Fruit fly (Drosophila melanogaster): ENCODE measurements around the gene RecQ5.
A peak's percentile ranks its signal among the peaks of the same experiment; 100 is the strongest.

The RecQ5 gene

dm6 chr3L:14578896-14579295 lies 53.0 kb downstream of the RecQ5 start (continued):
- TF ChIP-seq lab (GFP tag; optimal IDR thresholded peaks at IDR 0.05) (no peak), CG12104 (GFP tag; optimal IDR thresholded peaks at IDR 0.05) (no peak), NK7.1 (GFP tag; optimal IDR thresholded peaks at IDR 0.05) (no peak), kni (GFP tag; optimal IDR thresholded peaks at IDR 0.05) (peak; percentile 11), NC2β (GFP tag; optimal IDR thresholded peaks at IDR 0.05) (no peak), Ptx1 (GFP tag; IDR thresholded peaks at IDR 0.05) (no peak), CG9215 (GFP tag; IDR thresholded peaks at IDR 0.05) (no peak), Asciz (GFP tag; optimal IDR thresholded peaks at IDR 0.05) (no peak), trem (tag; optimal IDR thresholded peaks at IDR 0.05) (no peak), CG2875 (GFP tag; optimal IDR thresholded peaks at IDR 0.05) (no peak), ap (GFP tag; IDR thresholded peaks at IDR 0.05) (no peak), tio (GFP tag; optimal IDR thresholded peaks at IDR 0.05) (no peak), hth (optimal IDR thresholded peaks at IDR 0.05) (peak; percentile 99), CG13424 (tag; optimal IDR thresholded peaks at IDR 0.05) (no peak), CG6654 (GFP tag; optimal IDR thresholded peaks at IDR 0.05) (no peak), D (optimal IDR thresholded peaks at IDR 0.05) (peak; percentile 8), D (GFP tag; optimal IDR thresholded peaks at IDR 0.05) (no peak), en (GFP tag; optimal IDR thresholded peaks at IDR 0.05) (no peak), Camta (GFP tag; optimal IDR thresholded peaks at IDR 0.05) (no peak), CG1832 (GFP tag; optimal IDR thresholded peaks at IDR 0.05) (peak; percentile 92), CG13123 (GFP tag; optimal IDR thresholded peaks at IDR 0.05) (no peak), stwl (tag; optimal IDR thresholded peaks at IDR 0.05) (no peak), CG7987 (GFP tag; optimal IDR thresholded peaks at IDR 0.05) (no peak), CG14965 (GFP tag; optimal IDR thresholded peaks at IDR 0.05; ENCODE audit: borderline replicate concordance) (no peak), tll (GFP tag; optimal IDR thresholded peaks at IDR 0.05) (no peak), aop (GFP tag; IDR thresholded peaks at IDR 0.05) (peak; percentile 51; the same call in 1 of the 2 replicates), Hmx (GFP tag; optimal IDR thresholded peaks at IDR 0.05) (no peak), Med (GFP tag) (no peak), pfk (GFP tag; optimal IDR thresholded peaks at IDR 0.05) (peak; percentile 100), Oaz (GFP tag; IDR thresholded peaks at IDR 0.05) (no peak), CG11456 (GFP tag; IDR thresholded peaks at IDR 0.05) (no peak), twi (tag; optimal IDR thresholded peaks at IDR 0.05) (peak; percentile 29), D19A (tag; optimal IDR thresholded peaks at IDR 0.05) (no peak), danr (GFP tag; IDR thresholded peaks at IDR 0.05) (no peak), CG10654 (GFP tag; optimal IDR thresholded peaks at IDR 0.05) (no peak), CG6813 (GFP tag; optimal IDR thresholded peaks at IDR 0.05) (no peak), Myb (GFP tag; optimal IDR thresholded peaks at IDR 0.05) (no peak), CG10321 (GFP tag; IDR thresholded peaks at IDR 0.05) (peak; percentile 89), lilli (GFP tag; optimal IDR thresholded peaks at IDR 0.05) (no peak), Sox100B (GFP tag; optimal IDR thresholded peaks at IDR 0.05) (no peak), HHEX (GFP tag; optimal IDR thresholded peaks at IDR 0.05) (no peak), seq (GFP tag; IDR thresholded peaks at IDR 0.05) (peak; percentile 73; the same call in 1 of the 2 replicates), CG14860 (GFP tag; IDR thresholded peaks at IDR 0.05; ENCODE audit: partially characterized antibody) (no peak), CG9876 (GFP tag; optimal IDR thresholded peaks at IDR 0.05) (no peak), CG4328 (GFP tag; optimal IDR thresholded peaks at IDR 0.05) (no peak), CG4617 (GFP tag; optimal IDR thresholded peaks at IDR 0.05; ENCODE audit: borderline replicate concordance) (no peak), gcm (GFP tag; optimal IDR thresholded peaks at IDR 0.05) (no peak), B-H2 (GFP tag; optimal IDR thresholded peaks at IDR 0.05) (no peak), Chrac-16 (GFP tag; optimal IDR thresholded peaks at IDR 0.05) (no peak), exex (tag; optimal IDR thresholded peaks at IDR 0.05) (no peak), CG15479 (GFP tag; optimal IDR thresholded peaks at IDR 0.05) (no peak), Lim3 (GFP tag; IDR thresholded peaks at IDR 0.05) (no peak)
